Fruit fly (Drosophila melanogaster): ENCODE measurements around the gene CG4730.

Gene CG4730

dm6 chr3R:25686698-25687420 lies 8.4 kb upstream of the CG4730 start, which contains the start of gene CLS:
Gene CLS (minus strand): TSS chr3R:25687370.
- TF ChIP-seq CG16779 (tag; optimal IDR thresholded peaks at IDR 0.05) (no peak), Eip78C (GFP tag) (peak; percentile 51), dac (GFP tag; optimal IDR thresholded peaks at IDR 0.05) (no peak), CG6163 (GFP tag; IDR thresholded peaks at IDR 0.05) (0 out of 3 replicates have a peak, but pooled peaks have one; percentile 3), svp (GFP tag) (peak; percentile 97)

dm6 chr3R:25684859-25685258 lies 6.4 kb upstream of the CG4730 start, which contains the start of gene RpL27:
Gene RpL27 (minus strand): TSS chr3R:25685051.
- peak; percentile 81 for TF ChIP-seq topi (GFP tag; optimal IDR thresholded peaks at IDR 0.05)
- peak; percentile 39 for TF ChIP-seq Ets96B (tag; optimal IDR thresholded peaks at IDR 0.05)
- peak; percentile 65 to 81 for TF ChIP-seq ss (GFP tag; optimal IDR thresholded peaks at IDR 0.05)
- TF ChIP-seq CG6792 (GFP tag; optimal IDR thresholded peaks at IDR 0.05), result peak; percentile 61
- peak; percentile 78 for TF ChIP-seq lz (GFP tag; optimal IDR thresholded peaks at IDR 0.05)
- peak; percentile 73 for TF ChIP-seq CG6808 (GFP tag; optimal IDR thresholded peaks at IDR 0.05)
- peak; percentile 58 for TF ChIP-seq Hr39 (GFP tag; optimal IDR thresholded peaks at IDR 0.05)
- no peak for TF ChIP-seq CG8119 (GFP tag; IDR thresholded peaks at IDR 0.05)
- peak; percentile 80 for TF ChIP-seq vri (GFP tag; optimal IDR thresholded peaks at IDR 0.05)
- no peak for TF ChIP-seq CG4318 (GFP tag; optimal IDR thresholded peaks at IDR 0.05)
- TF ChIP-seq CG3032 (tag; optimal IDR thresholded peaks at IDR 0.05), result peak; percentile 52
- peak; percentile 4 for TF ChIP-seq fd59A (GFP tag; optimal IDR thresholded peaks at IDR 0.05)
- TF ChIP-seq Eip78C (GFP tag), result peak; percentile 94
- peak; percentile 67 for TF ChIP-seq OdsH (GFP tag; optimal IDR thresholded peaks at IDR 0.05)
- peak; percentile 58 for TF ChIP-seq Sox14 (GFP tag; optimal IDR thresholded peaks at IDR 0.05)
- TF ChIP-seq Hr4 (GFP tag; optimal IDR thresholded peaks at IDR 0.05), result peak; percentile 11
- no peak; the same call in 2 of the 3 replicates for TF ChIP-seq eg (GFP tag; IDR thresholded peaks at IDR 0.05)
- no peak for TF ChIP-seq CG32006 (GFP tag; optimal IDR thresholded peaks at IDR 0.05)
- TF ChIP-seq dac (GFP tag; optimal IDR thresholded peaks at IDR 0.05), result no peak
- TF ChIP-seq Smox (GFP tag; optimal IDR thresholded peaks at IDR 0.05), result peak; percentile 59
- TF ChIP-seq CG16779 (tag; optimal IDR thresholded peaks at IDR 0.05), result no peak
- peak; percentile 55 for TF ChIP-seq CG10669 (GFP tag; optimal IDR thresholded peaks at IDR 0.05)
- peak; percentile 60 for TF ChIP-seq achi (GFP tag; optimal IDR thresholded peaks at IDR 0.05)
- TF ChIP-seq CG8632 (GFP tag; optimal IDR thresholded peaks at IDR 0.05), result no peak
- TF ChIP-seq Eip93F (GFP tag; optimal IDR thresholded peaks at IDR 0.05), result peak; percentile 25
- peak; percentile 74 for TF ChIP-seq net (GFP tag; optimal IDR thresholded peaks at IDR 0.05)
- TF ChIP-seq dsx (GFP tag; optimal IDR thresholded peaks at IDR 0.05; ENCODE audit: poor library complexity, severe bottlenecking), result no peak
- peak; percentile 56 for TF ChIP-seq CG11762 (GFP tag; optimal IDR thresholded peaks at IDR 0.05; ENCODE audit: insufficient read depth)
- TF ChIP-seq svp (GFP tag), result peak; percentile 66
- TF ChIP-seq CG3919 (GFP tag; optimal IDR thresholded peaks at IDR 0.05), result peak; percentile 75
- TF ChIP-seq CG11294 (GFP tag; IDR thresholded peaks at IDR 0.05), result no peak
- peak; percentile 80 for TF ChIP-seq CG6163 (GFP tag; IDR thresholded peaks at IDR 0.05)
- peak; percentile 56 for TF ChIP-seq CG31627 (GFP tag; optimal IDR thresholded peaks at IDR 0.05)
- TF ChIP-seq CG15336 (GFP tag; IDR thresholded peaks at IDR 0.05), result peak; percentile 21; the same call in 1 of the 2 replicates
- no peak for TF ChIP-seq CG10631 (GFP tag; optimal IDR thresholded peaks at IDR 0.05)
- peak; percentile 56 for TF ChIP-seq acj6 (GFP tag; optimal IDR thresholded peaks at IDR 0.05)
- TF ChIP-seq CG1621 (tag; optimal IDR thresholded peaks at IDR 0.05), result peak; percentile 55
- TF ChIP-seq esn (GFP tag; optimal IDR thresholded peaks at IDR 0.05), result peak; percentile 83
- peak; percentile 44 for TF ChIP-seq Ets21C (GFP tag; optimal IDR thresholded peaks at IDR 0.05)
- no peak for TF ChIP-seq CG6276 (GFP tag; optimal IDR thresholded peaks at IDR 0.05)
- TF ChIP-seq Blimp-1 (GFP tag; optimal IDR thresholded peaks at IDR 0.05), result peak; percentile 66
- TF ChIP-seq Gug (GFP tag; IDR thresholded peaks at IDR 0.05), result no peak
- peak in 1 of 2 experiments; percentile 54 for TF ChIP-seq salr (GFP tag; optimal IDR thresholded peaks at IDR 0.05)
- no peak for TF ChIP-seq Sox15 (GFP tag; optimal IDR thresholded peaks at IDR 0.05)
- peak; percentile 75 for TF ChIP-seq Met (GFP tag; optimal IDR thresholded peaks at IDR 0.05)
- peak; percentile 62 for TF ChIP-seq pdm3 (GFP tag; optimal IDR thresholded peaks at IDR 0.05)
- peak; percentile 80 for TF ChIP-seq fd85E (GFP tag; optimal IDR thresholded peaks at IDR 0.05)
- TF ChIP-seq CG6854 (GFP tag; optimal IDR thresholded peaks at IDR 0.05), result peak; percentile 93
